Fruit fly (Drosophila melanogaster): ENCODE data around the gene Cht7.

The Cht7 gene

dm6 chr3L:3083329-3084083, 23.3 kb downstream of the Cht7 start (continued):
- TF ChIP-seq Rfx (GFP tag; IDR thresholded peaks at IDR 0.05) = peak; percentile 41; the same call in 1 of the 2 replicates
- TF ChIP-seq Six4 (GFP tag; optimal IDR thresholded peaks at IDR 0.05) = peak; percentile 63
- TF ChIP-seq caup (GFP tag; optimal IDR thresholded peaks at IDR 0.05; ENCODE audit: severe bottlenecking) = peak; percentile 79
- no peak for TF ChIP-seq eyg (GFP tag; optimal IDR thresholded peaks at IDR 0.05)
- TF ChIP-seq Scr (GFP tag; IDR thresholded peaks at IDR 0.05; ENCODE audit: partially characterized antibody) = no peak
- TF ChIP-seq danr (GFP tag; IDR thresholded peaks at IDR 0.05) = no peak
- peak; percentile 33 for TF ChIP-seq CG11398 (GFP tag; optimal IDR thresholded peaks at IDR 0.05)
- TF ChIP-seq z (GFP tag; IDR thresholded peaks at IDR 0.05) = peak; percentile 80
- no peak for TF ChIP-seq Dip3 (GFP tag; optimal IDR thresholded peaks at IDR 0.05)
- peak; percentile 70; the same call in 2 of the 3 replicates for TF ChIP-seq zfh1 (GFP tag; IDR thresholded peaks at IDR 0.05)
- TF ChIP-seq jumu (GFP tag; optimal IDR thresholded peaks at IDR 0.05) = no peak
- no peak for TF ChIP-seq fru (optimal IDR thresholded peaks at IDR 0.05)
- peak; percentile 31 for TF ChIP-seq CG8290 (GFP tag; optimal IDR thresholded peaks at IDR 0.05)
- peak; percentile 64 to 70 for TF ChIP-seq CG8290 (tag; optimal IDR thresholded peaks at IDR 0.05)
- no peak for TF ChIP-seq trh (GFP tag; optimal IDR thresholded peaks at IDR 0.05)
- TF ChIP-seq CG30431 (GFP tag; optimal IDR thresholded peaks at IDR 0.05) = peak; percentile 25
- peak; percentile 97 for TF ChIP-seq crol (GFP tag; IDR thresholded peaks at IDR 0.05)
- no peak for TF ChIP-seq chn (GFP tag; optimal IDR thresholded peaks at IDR 0.05)
- TF ChIP-seq Hmx (GFP tag; optimal IDR thresholded peaks at IDR 0.05) = no peak
- TF ChIP-seq phol (tag; optimal IDR thresholded peaks at IDR 0.05) = no peak
- TF ChIP-seq sd (tag; optimal IDR thresholded peaks at IDR 0.05) = peak; percentile 95
- peak; percentile 1 for TF ChIP-seq cato (GFP tag; optimal IDR thresholded peaks at IDR 0.05; ENCODE audit: borderline replicate concordance)
- TF ChIP-seq fd3F (GFP tag; optimal IDR thresholded peaks at IDR 0.05) = no peak
- TF ChIP-seq cas (GFP tag; IDR thresholded peaks at IDR 0.05) = no peak
- TF ChIP-seq CG31441 (GFP tag; IDR thresholded peaks at IDR 0.05) = peak; percentile 44; the same call in 1 of the 2 replicates
- TF ChIP-seq zfh2 (GFP tag; optimal IDR thresholded peaks at IDR 0.05) = no peak
- no peak for TF ChIP-seq CG12744 (GFP tag; optimal IDR thresholded peaks at IDR 0.05)
- peak; percentile 70 for TF ChIP-seq CG15696 (tag; optimal IDR thresholded peaks at IDR 0.05)
- TF ChIP-seq grau (tag; optimal IDR thresholded peaks at IDR 0.05) = peak; percentile 19
- TF ChIP-seq sqz (GFP tag; optimal IDR thresholded peaks at IDR 0.05) = peak; percentile 11
- TF ChIP-seq CG15011 (GFP tag; optimal IDR thresholded peaks at IDR 0.05) = peak; percentile 20
- TF ChIP-seq Spps (tag; optimal IDR thresholded peaks at IDR 0.05) = peak; percentile 47
- peak; percentile 92 for TF ChIP-seq otp (GFP tag; IDR thresholded peaks at IDR 0.05)
- no peak for TF ChIP-seq CoRest (tag; optimal IDR thresholded peaks at IDR 0.05)
- peak; percentile 44 for TF ChIP-seq nerfin-1 (tag; optimal IDR thresholded peaks at IDR 0.05)
- TF ChIP-seq CG4328 (GFP tag; optimal IDR thresholded peaks at IDR 0.05) = peak; percentile 76
- TF ChIP-seq gce (GFP tag; IDR thresholded peaks at IDR 0.05) = peak; percentile 65; the same call in 1 of the 3 replicates
- TF ChIP-seq lab (GFP tag; optimal IDR thresholded peaks at IDR 0.05) = peak; percentile 95
- TF ChIP-seq CG11723 (GFP tag; optimal IDR thresholded peaks at IDR 0.05) = peak; percentile 43
- peak; percentile 67 for TF ChIP-seq CG31365 (tag; optimal IDR thresholded peaks at IDR 0.05)
- peak; percentile 58 for TF ChIP-seq CG16863 (GFP tag; optimal IDR thresholded peaks at IDR 0.05)
- no peak for TF ChIP-seq CG4730 (GFP tag; IDR thresholded peaks at IDR 0.05)
- 0 out of 2 replicates have a peak, but pooled peaks have one; percentile 7 for TF ChIP-seq CG42726 (GFP tag; IDR thresholded peaks at IDR 0.05; ENCODE audit: partially characterized antibody)
- peak; percentile 3 for TF ChIP-seq CG13775 (GFP tag; optimal IDR thresholded peaks at IDR 0.05)
- TF ChIP-seq CG7372 (GFP tag; IDR thresholded peaks at IDR 0.05) = no peak
- peak; percentile 48 for TF ChIP-seq gem (tag; optimal IDR thresholded peaks at IDR 0.05)
- TF ChIP-seq bigmax (GFP tag; optimal IDR thresholded peaks at IDR 0.05) = peak; percentile 17
- peak; percentile 30 for TF ChIP-seq CG6765 (GFP tag; optimal IDR thresholded peaks at IDR 0.05)
- no peak for TF ChIP-seq yki (optimal IDR thresholded peaks at IDR 0.05)
- no peak for TF ChIP-seq CG17912 (GFP tag; optimal IDR thresholded peaks at IDR 0.05)
- TF ChIP-seq CG10321 (GFP tag; IDR thresholded peaks at IDR 0.05) = no peak

Measured in whole organism, embryonic.